Fruit fly (Drosophila melanogaster) whole organism, embryonic: Measurements from ENCODE around the gene syd.

Experiments used
- BEAF-32 ChIP-seq: fragments of 200-800 bp; sonication (Bioruptor generic); optimal IDR thresholded peaks from 3 replicates; lab custom pipeline; 2017; ENCODE audit warnings: missing biosample characterization, missing genetic modification characterization, mild to moderate bottlenecking, moderate library complexity, missing genetic modification reagents
- Bteb2 ChIP-seq: fragments of 200-800 bp; sonication (Bioruptor generic); optimal IDR thresholded peaks from 2 replicates; lab custom pipeline; 2016; ENCODE audit warnings: missing biosample characterization, missing genetic modification characterization
- CG10267 ChIP-seq: fragments of 200-800 bp; sonication (Bioruptor generic); optimal IDR thresholded peaks from 2 replicates; lab custom pipeline; 2018; ENCODE audit warnings: missing biosample characterization, mild to moderate bottlenecking, missing genetic modification characterization, moderate library complexity
- CG10274 ChIP-seq: fragments of 200-800 bp; sonication (Bioruptor generic); optimal IDR thresholded peaks from 3 replicates; lab custom pipeline; 2017; ENCODE audit warnings: missing biosample characterization, mild to moderate bottlenecking, missing genetic modification characterization
- CG11093 ChIP-seq: fragments of 200-800 bp; sonication (Bioruptor generic); IDR thresholded peaks from 3 replicates; pipeline ENCODE4 v1.3.6; 2022; ENCODE audit warnings: missing biosample characterization, missing genetic modification characterization
- CG11560 ChIP-seq: fragments of 200-800 bp; sonication (Bioruptor generic); IDR thresholded peaks from 3 replicates; pipeline ENCODE4 v1.3.6; 2022; ENCODE audit warnings: missing biosample characterization, missing genetic modification characterization
- CG12219 ChIP-seq: fragments of 200-800 bp; sonication (Bioruptor generic); optimal IDR thresholded peaks from 3 replicates; lab custom pipeline; 2018; ENCODE audit warnings: missing biosample characterization, mild to moderate bottlenecking, missing genetic modification characterization
- CG13123 ChIP-seq: fragments of 200-800 bp; sonication (Bioruptor generic); optimal IDR thresholded peaks from 2 replicates; lab custom pipeline; 2016; ENCODE audit warnings: missing biosample characterization, missing genetic modification characterization
- CG15011 ChIP-seq: fragments of 200-800 bp; sonication (Bioruptor generic); optimal IDR thresholded peaks from 3 replicates; lab custom pipeline; 2018; ENCODE audit warnings: missing biosample characterization, mild to moderate bottlenecking, missing genetic modification characterization
- CG15269 ChIP-seq: fragments of 200-800 bp; sonication (Bioruptor generic); optimal IDR thresholded peaks from 2 replicates; lab custom pipeline; 2018; ENCODE audit warnings: missing biosample characterization, mild to moderate bottlenecking, missing genetic modification characterization, moderate library complexity
- CG18011 ChIP-seq: fragments of 200-800 bp; sonication (Bioruptor generic); optimal IDR thresholded peaks from 2 replicates; lab custom pipeline; 2017; ENCODE audit warnings: missing biosample characterization, missing genetic modification characterization, mild to moderate bottlenecking, moderate library complexity, missing genotype
- CG2116 ChIP-seq: fragments of 200-800 bp; sonication (Bioruptor generic); optimal IDR thresholded peaks from 3 replicates; lab custom pipeline; 2018; ENCODE audit warnings: missing biosample characterization, mild to moderate bottlenecking, missing genetic modification characterization
- CG2199 ChIP-seq: fragments of 200-800 bp; sonication (Bioruptor generic); IDR thresholded peaks from 3 replicates; pipeline ENCODE4 v1.3.6; 2022; ENCODE audit warnings: missing biosample characterization, missing genetic modification characterization
- CG2202 ChIP-seq: fragments of 200-800 bp; sonication (Bioruptor generic); optimal IDR thresholded peaks from 2 replicates; lab custom pipeline; 2018; ENCODE audit warnings: missing biosample characterization, mild to moderate bottlenecking, missing genetic modification characterization
- CG30020 ChIP-seq: fragments of 200-800 bp; optimal IDR thresholded peaks from 2 replicates; lab custom pipeline; 2019; ENCODE audit warnings: missing biosample characterization, mild to moderate bottlenecking, missing genetic modification characterization, moderate library complexity
- CG30403 ChIP-seq: fragments of 200-800 bp; sonication (Bioruptor generic); optimal IDR thresholded peaks from 3 replicates; lab custom pipeline; 2016; ENCODE audit warnings: missing biosample characterization, missing genetic modification characterization
- CG32772 ChIP-seq: fragments of 200-800 bp; sonication (Bioruptor generic); IDR thresholded peaks from 2 replicates; pipeline ENCODE4 v1.3.6; 2022; ENCODE audit warnings: missing biosample characterization, missing genetic modification characterization
- CG5953 ChIP-seq: fragments of 200-800 bp; sonication (Bioruptor generic); IDR thresholded peaks from 2 replicates; pipeline ENCODE4 v1.3.6; 2022; ENCODE audit warnings: missing biosample characterization, missing genetic modification characterization
- CG6654 ChIP-seq: fragments of 200-800 bp; sonication (Bioruptor generic); optimal IDR thresholded peaks from 2 replicates; lab custom pipeline; 2017; ENCODE audit warnings: missing biosample characterization, mild to moderate bottlenecking, missing genetic modification characterization
- CG7963 ChIP-seq: fragments of 200-800 bp; sonication (Bioruptor generic); IDR thresholded peaks from 3 replicates; pipeline ENCODE4 v1.3.6; 2022; ENCODE audit warnings: missing biosample characterization, missing genetic modification characterization; ENCODE audit not compliant: partially characterized antibody
- CG8281 ChIP-seq: fragments of 200-800 bp; sonication (Bioruptor generic); optimal IDR thresholded peaks from 2 replicates; lab custom pipeline; 2018; ENCODE audit warnings: missing biosample characterization, mild to moderate bottlenecking, missing genetic modification characterization, moderate library complexity
- CG8290 ChIP-seq, 3 experiments: fragments of 200-800 bp; sonication (Bioruptor generic); optimal IDR thresholded peaks; 2 replicates each; lab custom pipeline; 2016 to 2019; ENCODE audit warnings: missing biosample characterization in 3 of 3, missing genetic modification characterization in 3 of 3, mild to moderate bottlenecking in 2 of 3, moderate library complexity in 1 of 3
- CG9797 ChIP-seq: fragments of 200-800 bp; sonication (Bioruptor generic); optimal IDR thresholded peaks from 3 replicates; lab custom pipeline; 2018; ENCODE audit warnings: missing biosample characterization, mild to moderate bottlenecking, missing genetic modification characterization
- CG9817 ChIP-seq: fragments of 200-800 bp; sonication (Bioruptor generic); optimal IDR thresholded peaks from 2 replicates; lab custom pipeline; 2018; ENCODE audit warnings: missing biosample characterization, mild to moderate bottlenecking, missing genetic modification characterization, moderate library complexity
- CG9876 ChIP-seq: fragments of 200-800 bp; sonication (Bioruptor generic); optimal IDR thresholded peaks from 2 replicates; lab custom pipeline; 2016; ENCODE audit warnings: missing biosample characterization, missing genetic modification characterization
- Dfd ChIP-seq, 2 experiments: fragments of >200 bp; optimal IDR thresholded peaks; 2 replicates each; lab custom pipeline; 2017; ENCODE audit warnings: missing biosample characterization in 2 of 2, missing genetic modification characterization in 2 of 2
- Doc3 ChIP-seq: fragments of 200-800 bp; sonication (Bioruptor generic); IDR thresholded peaks from 3 replicates; pipeline ENCODE4 v1.3.6; 2022; ENCODE audit warnings: missing biosample characterization, missing genetic modification characterization; ENCODE audit not compliant: partially characterized antibody
- Dp ChIP-seq: fragments of 200-800 bp; sonication (Bioruptor generic); optimal IDR thresholded peaks from 2 replicates; lab custom pipeline; 2018; ENCODE audit warnings: missing biosample characterization, mild to moderate bottlenecking, missing genetic modification characterization, moderate library complexity
- ERR ChIP-seq: fragments of 200-800 bp; sonication (Bioruptor generic); optimal IDR thresholded peaks from 2 replicates; lab custom pipeline; 2016; ENCODE audit warnings: missing biosample characterization, missing genetic modification characterization
- Ets65A ChIP-seq: fragments of 200-800 bp; sonication (Bioruptor generic); peaks from one replicate; lab custom pipeline; 2016; ENCODE audit warnings: missing biosample characterization, missing genetic modification characterization
- HmgD ChIP-seq: fragments of 200-800 bp; sonication (Bioruptor generic); optimal IDR thresholded peaks from 3 replicates; lab custom pipeline; 2016; ENCODE audit warnings: missing biosample characterization, missing genetic modification characterization
- HmgZ ChIP-seq: fragments of 200-800 bp; sonication (Bioruptor generic); optimal IDR thresholded peaks from 2 replicates; lab custom pipeline; 2018; ENCODE audit warnings: missing biosample characterization, mild to moderate bottlenecking, missing genetic modification characterization
- Lhr ChIP-seq: fragments of 200-800 bp; sonication (Bioruptor generic); optimal IDR thresholded peaks from 3 replicates; lab custom pipeline; 2017; ENCODE audit warnings: mild to moderate bottlenecking, missing biosample characterization, missing genetic modification reagents, missing genetic modification characterization
- Mes4 ChIP-seq: fragments of 200-800 bp; sonication (Bioruptor generic); optimal IDR thresholded peaks from 2 replicates; lab custom pipeline; 2016; ENCODE audit warnings: missing biosample characterization, missing genetic modification characterization
- NC2β ChIP-seq: fragments of 200-800 bp; sonication (Bioruptor generic); optimal IDR thresholded peaks from 2 replicates; lab custom pipeline; 2016; ENCODE audit warnings: missing biosample characterization, missing genetic modification characterization
- Opbp ChIP-seq: fragments of 200-800 bp; sonication (Bioruptor generic); IDR thresholded peaks from 3 replicates; pipeline ENCODE4 v1.3.6; 2022; ENCODE audit warnings: missing biosample characterization, missing genetic modification characterization; ENCODE audit not compliant: partially characterized antibody
- Side ChIP-seq: fragments of 200-800 bp; sonication (Bioruptor generic); optimal IDR thresholded peaks from 2 replicates; lab custom pipeline; 2016; ENCODE audit warnings: missing biosample characterization, missing genetic modification characterization
- al ChIP-seq: fragments of 200-800 bp; sonication (Bioruptor generic); IDR thresholded peaks from 2 replicates; pipeline ENCODE4 v1.3.6; 2022; ENCODE audit warnings: missing biosample characterization, missing genetic modification characterization
- bcd ChIP-seq: fragments of 200-800 bp; sonication (Bioruptor generic); optimal IDR thresholded peaks from 2 replicates; lab custom pipeline; 2017; ENCODE audit warnings: missing biosample characterization, mild to moderate bottlenecking, missing genetic modification characterization
- gfzf ChIP-seq: fragments of 200-800 bp; sonication (Bioruptor generic); optimal IDR thresholded peaks from 2 replicates; lab custom pipeline; 2016; ENCODE audit warnings: missing biosample characterization, mild to moderate bottlenecking, missing genetic modification characterization, moderate library complexity
- ind ChIP-seq: fragments of 200-800 bp; sonication (Bioruptor generic); optimal IDR thresholded peaks from 3 replicates; lab custom pipeline; 2016; ENCODE audit warnings: missing biosample characterization, missing genetic modification characterization
- knrl ChIP-seq: fragments of 200-800 bp; sonication (Bioruptor generic); IDR thresholded peaks from 3 replicates; pipeline ENCODE4 v1.3.6; 2022; ENCODE audit warnings: missing biosample characterization, missing genetic modification characterization; ENCODE audit not compliant: partially characterized antibody
- nom ChIP-seq: fragments of 200-800 bp; sonication (Bioruptor generic); optimal IDR thresholded peaks from 2 replicates; lab custom pipeline; 2017; ENCODE audit warnings: missing biosample characterization, missing genetic modification characterization, mild to moderate bottlenecking, moderate library complexity, missing genetic modification reagents
- otp ChIP-seq: fragments of 200-800 bp; sonication (Bioruptor generic); IDR thresholded peaks from 3 replicates; pipeline ENCODE4, ENCODE4 v1.3.6; 2022; ENCODE audit warnings: missing biosample characterization, missing genetic modification characterization
- slou ChIP-seq: fragments of 200-800 bp; sonication (Bioruptor generic); optimal IDR thresholded peaks from 3 replicates; lab custom pipeline; 2016; ENCODE audit warnings: missing biosample characterization, missing genetic modification characterization
- sna ChIP-seq: fragments of 200-800 bp; sonication (Bioruptor generic); IDR thresholded peaks from 2 replicates; pipeline ENCODE4 v1.3.6; 2022; ENCODE audit warnings: missing biosample characterization, missing genetic modification characterization; ENCODE audit not compliant: partially characterized antibody
- sob ChIP-seq: fragments of 200-800 bp; sonication (Bioruptor generic); IDR thresholded peaks from 2 replicates; pipeline ENCODE4 v1.3.6; 2022; ENCODE audit warnings: missing biosample characterization, missing genetic modification characterization
- toy ChIP-seq: fragments of 200-800 bp; sonication (Bioruptor generic); IDR thresholded peaks from 2 replicates; pipeline ENCODE4 v1.3.6; 2022; ENCODE audit warnings: missing biosample characterization, missing genetic modification characterization
- vfl ChIP-seq: fragments of 200-800 bp; sonication (Bioruptor generic); optimal IDR thresholded peaks from 2 replicates; lab custom pipeline; 2016; ENCODE audit warnings: missing biosample characterization, missing genetic modification characterization

The syd gene

dm6 chr3L:7915808-7916619 is 19.9 kb downstream of the syd start (continued):
- TF ChIP-seq vfl (GFP tag; lab: Kevin White, UChicago) (no peak), gfzf (GFP tag; lab: Kevin White, UChicago) (peak; percentile 70), Ets65A (GFP tag; lab: Kevin White, UChicago) (peak; percentile 18), CG8290 (GFP tag; optimal IDR thresholded peaks at IDR 0.05; lab: Kevin White, UChicago) (peak; percentile 63), CG8290 (tag; optimal IDR thresholded peaks at IDR 0.05; lab: Kevin White, UChicago) (peak; percentile 29 to 53), otp (GFP tag; lab: Robert Waterston, UW) (no peak), Side (GFP tag; lab: Kevin White, UChicago) (no peak), slou (GFP tag; lab: Kevin White, UChicago) (no peak), sob (GFP tag; lab: Robert Waterston, UW) (no peak), CG12219 (no peak), HmgZ (no peak), CG2202 (no peak), ERR (GFP tag; lab: Kevin White, UChicago) (no peak), HmgD (GFP tag; lab: Kevin White, UChicago) (no peak), al (no peak), toy (GFP tag; lab: Robert Waterston, UW) (no peak), BEAF-32 (GFP tag; lab: Kevin White, UChicago) (peak; percentile 23), CG30020 (tag; lab: Kevin White, UChicago) (no peak), CG2116 (GFP tag; lab: Kevin White, UChicago) (peak; percentile 28), CG10267 (tag; lab: Kevin White, UChicago) (peak; percentile 68), Dp (GFP tag; lab: Kevin White, UChicago) (peak; percentile 57), CG7963 (no peak), CG9817 (tag; lab: Kevin White, UChicago) (no peak), ind (GFP tag; lab: Kevin White, UChicago) (no peak), Lhr (GFP tag; lab: Kevin White, UChicago) (peak; percentile 48), Doc3 (GFP tag; lab: Robert Waterston, UW) (peak; percentile 53; the same call in 2 of the 3 replicates), CG6654 (GFP tag; lab: Kevin White, UChicago) (no peak), sna (no peak), CG30403 (GFP tag; lab: Kevin White, UChicago) (no peak), knrl (GFP tag; lab: Robert Waterston, UW) (peak; percentile 21; the same call in 1 of the 3 replicates), CG15011 (GFP tag; lab: Kevin White, UChicago) (no peak), CG11093 (GFP tag; lab: Robert Waterston, UW) (no peak), Opbp (GFP tag; lab: Robert Waterston, UW) (0 out of 3 replicates have a peak, but pooled peaks have one; percentile 13), CG2199 (GFP tag; lab: Robert Waterston, UW) (no peak), CG18011 (GFP tag; lab: Kevin White, UChicago) (no peak), CG8281 (peak; percentile 55), Bteb2 (GFP tag; lab: Kevin White, UChicago) (no peak), Mes4 (GFP tag; lab: Kevin White, UChicago) (no peak), CG10274 (GFP tag; lab: Kevin White, UChicago) (no peak), Dfd (GFP tag; optimal IDR thresholded peaks at IDR 0.05; lab: Kevin White, UChicago) (no peak), bcd (GFP tag; lab: Kevin White, UChicago) (no peak), NC2β (GFP tag; lab: Kevin White, UChicago) (no peak), CG11560 (tag; lab: Robert Waterston, UW) (no peak), CG32772 (no peak), CG9797 (peak; percentile 24), CG13123 (GFP tag; lab: Kevin White, UChicago) (no peak), CG15269 (no peak), CG5953 (GFP tag; lab: Robert Waterston, UW) (no peak), nom (no peak), CG9876 (no peak)
